Worm (Caenorhabditis elegans): ENCODE measurements around the gene sec-22.

The sec-22 gene

DNA sequence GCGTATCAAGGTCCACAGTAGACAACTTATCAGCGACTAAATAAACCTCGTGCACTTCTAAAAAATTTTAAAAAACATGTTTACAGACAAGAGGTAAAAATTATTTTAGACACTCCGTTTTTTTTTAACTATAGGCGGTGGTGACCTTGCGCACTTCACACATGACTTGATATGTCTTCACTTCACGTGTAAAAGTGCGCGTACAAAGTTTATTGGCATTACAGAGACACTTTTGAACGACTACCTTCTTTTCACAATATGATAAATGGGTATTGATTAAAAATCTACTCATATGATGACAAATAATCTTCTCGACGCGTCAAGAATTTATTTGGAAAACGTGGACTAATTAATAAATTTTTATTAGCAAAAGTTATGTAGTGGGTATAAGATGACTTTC lies 8.6 kb upstream of the sec-22 start:
- TF ChIP-seq aly-1 (tag; optimal IDR thresholded peaks at IDR 0.05) (no peak), tbx-11 (GFP tag; IDR thresholded peaks at IDR 0.05) (no peak), F13C5.2 (tag; optimal IDR thresholded peaks at IDR 0.05) (no peak)

DNA sequence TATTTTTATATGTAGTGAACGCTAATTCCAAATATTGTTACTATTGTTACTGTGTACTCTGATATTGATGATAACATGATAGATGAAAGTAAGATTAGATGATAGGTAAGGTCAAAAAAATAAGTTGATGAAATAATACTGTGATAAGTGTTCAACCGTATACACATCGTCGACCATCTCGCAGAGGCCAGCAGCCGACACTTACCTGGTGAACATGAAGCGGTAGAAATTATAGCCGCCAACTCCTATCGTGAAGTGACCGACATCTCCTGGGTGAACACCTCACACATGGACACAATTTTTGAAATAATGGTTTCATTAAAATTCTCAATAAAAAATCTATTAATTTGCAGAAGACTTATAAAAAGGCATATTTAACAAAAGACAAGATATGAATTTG lies 8.0 kb upstream of the sec-22 start:
- TF ChIP-seq hmg-4 (GFP tag; optimal IDR thresholded peaks at IDR 0.05) (no peak), F13C5.2 (tag; optimal IDR thresholded peaks at IDR 0.05) (no peak), sea-1 (GFP tag; conservative IDR thresholded peaks at IDR 0.05) (no peak), B0310.2 (tag; optimal IDR thresholded peaks at IDR 0.05) (no peak)

DNA sequence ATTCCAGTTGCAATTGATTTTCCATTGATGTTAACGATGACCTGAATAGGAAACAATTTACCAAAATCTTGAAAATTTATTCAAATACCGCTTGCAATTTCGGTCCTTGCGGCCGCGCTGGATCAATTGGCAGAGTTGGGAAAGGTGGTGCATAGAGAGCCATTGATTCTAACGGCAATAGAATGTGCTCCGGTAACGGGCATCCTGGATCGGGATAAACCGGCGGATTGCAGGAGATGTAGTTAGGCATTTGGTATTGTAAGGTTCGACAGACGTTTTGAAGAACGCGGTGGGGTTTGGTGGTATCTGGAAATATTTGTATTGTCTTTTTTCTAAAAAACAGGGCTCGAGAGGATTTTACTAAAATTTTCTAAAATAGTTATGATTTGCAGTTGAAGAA lies 4.5 kb upstream of the sec-22 start:
- TF ChIP-seq hmbx-1 (tag; optimal IDR thresholded peaks at IDR 0.05) (no peak), ama-1 (optimal IDR thresholded peaks at IDR 0.05) (no peak), hmg-4 (GFP tag; optimal IDR thresholded peaks at IDR 0.05) (no peak)

DNA sequence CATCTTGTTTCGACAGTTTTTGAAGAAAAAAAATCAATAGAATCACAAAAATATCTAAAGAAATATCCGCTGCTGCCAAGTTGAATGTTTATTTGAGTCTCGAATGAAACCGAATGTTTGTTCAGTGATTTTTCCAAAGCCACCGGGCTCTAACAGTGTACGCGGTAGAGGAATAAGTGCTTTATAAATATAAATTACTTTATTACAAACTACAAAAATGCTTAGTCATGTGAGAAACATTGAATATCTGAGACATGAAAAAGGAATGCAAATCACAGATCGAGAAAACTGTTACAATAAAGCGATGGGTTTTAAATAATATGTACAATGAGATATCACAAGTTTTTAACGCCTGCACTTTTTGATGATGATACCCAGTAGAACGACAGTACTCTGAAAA lies 3.0 kb downstream of the sec-22 start, which contains the start of gene F55A4.7:
F55A4.7 (minus strand) TSS at position 101 of the 400 bp plus-strand sequence.
- TF ChIP-seq hmbx-1 (tag; optimal IDR thresholded peaks at IDR 0.05) (no peak), tra-4 (tag; optimal IDR thresholded peaks at IDR 0.05) (no peak), hmg-4 (GFP tag; optimal IDR thresholded peaks at IDR 0.05) (no peak), sea-1 (GFP tag; conservative IDR thresholded peaks at IDR 0.05) (no peak)

DNA sequence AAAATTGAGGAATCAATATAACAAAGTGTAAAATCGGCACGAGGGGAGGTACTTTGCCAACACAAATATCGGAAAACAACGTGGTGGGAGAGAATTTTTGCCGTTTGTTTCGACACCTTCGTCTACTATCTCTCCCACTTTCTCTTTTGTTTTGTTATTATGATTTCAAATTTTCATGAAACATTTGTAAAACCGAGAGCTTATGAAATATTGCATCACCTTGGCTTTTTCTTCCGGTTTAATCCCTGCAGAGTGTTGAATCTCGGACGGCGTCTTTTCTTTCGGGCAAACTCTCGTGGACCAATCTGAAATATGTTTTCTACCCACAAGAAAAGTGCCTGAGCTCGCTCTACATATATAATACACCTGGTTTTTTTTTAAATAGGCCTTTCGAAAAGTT lies 9.0 kb downstream of the sec-22 start:
- TF ChIP-seq hnd-1 (tag; optimal IDR thresholded peaks at IDR 0.05): no peak
- TF ChIP-seq aly-1 (tag; optimal IDR thresholded peaks at IDR 0.05): no peak
- no peak for TF ChIP-seq B0310.2 (tag; optimal IDR thresholded peaks at IDR 0.05)
- TF ChIP-seq tbx-11 (GFP tag; IDR thresholded peaks at IDR 0.05): no peak
- TF ChIP-seq ceh-36 (tag; optimal IDR thresholded peaks at IDR 0.05): no peak
- no peak for TF ChIP-seq tbx-37 (GFP tag; conservative IDR thresholded peaks at IDR 0.05)
- TF ChIP-seq ceh-13 (GFP tag; optimal IDR thresholded peaks at IDR 0.05): no peak
- TF ChIP-seq tra-4 (tag; optimal IDR thresholded peaks at IDR 0.05): no peak
- TF ChIP-seq ama-1 (optimal IDR thresholded peaks at IDR 0.05): no peak
- no peak for TF ChIP-seq ets-7 (tag; optimal IDR thresholded peaks at IDR 0.05)
- TF ChIP-seq pes-1 (GFP tag; IDR thresholded peaks at IDR 0.05): no peak
- no peak for TF ChIP-seq hmg-4 (GFP tag; optimal IDR thresholded peaks at IDR 0.05)
- TF ChIP-seq F13C5.2 (tag; optimal IDR thresholded peaks at IDR 0.05): no peak

DNA sequence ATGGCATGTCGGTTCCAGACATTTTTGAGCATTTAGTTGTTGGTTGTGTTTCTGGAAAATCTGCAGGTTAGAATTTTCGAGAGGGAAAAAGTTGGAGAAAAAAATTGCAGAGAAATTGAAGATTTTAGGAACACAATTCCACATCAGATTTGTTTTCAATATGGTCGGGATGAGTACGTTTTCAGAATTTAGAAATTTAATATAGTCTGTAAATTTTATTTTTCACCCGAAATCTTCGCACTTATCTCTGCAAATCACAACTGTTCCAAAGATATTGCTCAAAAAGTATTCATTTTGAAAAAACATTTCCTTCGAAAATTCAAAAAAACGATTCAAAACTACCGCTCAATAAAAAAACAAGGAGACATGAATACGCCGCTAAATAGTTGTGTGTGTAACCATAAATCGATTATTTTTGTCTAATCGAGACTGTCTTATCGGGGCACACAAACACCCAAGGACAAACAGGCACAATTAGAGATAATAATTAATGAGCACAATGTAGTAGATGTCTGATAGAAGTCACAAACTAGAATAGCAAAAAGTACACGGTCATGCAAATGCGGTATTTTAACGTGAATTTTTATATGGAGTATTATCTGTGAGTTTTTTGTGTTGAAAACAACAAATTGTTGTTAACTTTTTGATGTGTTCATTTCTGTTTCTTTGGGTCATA lies 10.9 kb downstream of the sec-22 start, which contains the start of gene vpat-1:
vpat-1 (minus strand) TSS at position 51 of the 676 bp plus-strand sequence.
- TF ChIP-seq ceh-36 (tag; optimal IDR thresholded peaks at IDR 0.05): no peak
- TF ChIP-seq aly-1 (tag; optimal IDR thresholded peaks at IDR 0.05): no peak
- no peak for TF ChIP-seq ets-7 (tag; optimal IDR thresholded peaks at IDR 0.05)
- TF ChIP-seq tra-4 (tag; optimal IDR thresholded peaks at IDR 0.05): no peak
- no peak for TF ChIP-seq hmg-4 (GFP tag; optimal IDR thresholded peaks at IDR 0.05)
- TF ChIP-seq ama-1 (optimal IDR thresholded peaks at IDR 0.05): no peak
- TF ChIP-seq B0310.2 (tag; optimal IDR thresholded peaks at IDR 0.05): no peak
- no peak for TF ChIP-seq sea-1 (GFP tag; conservative IDR thresholded peaks at IDR 0.05)

DNA sequence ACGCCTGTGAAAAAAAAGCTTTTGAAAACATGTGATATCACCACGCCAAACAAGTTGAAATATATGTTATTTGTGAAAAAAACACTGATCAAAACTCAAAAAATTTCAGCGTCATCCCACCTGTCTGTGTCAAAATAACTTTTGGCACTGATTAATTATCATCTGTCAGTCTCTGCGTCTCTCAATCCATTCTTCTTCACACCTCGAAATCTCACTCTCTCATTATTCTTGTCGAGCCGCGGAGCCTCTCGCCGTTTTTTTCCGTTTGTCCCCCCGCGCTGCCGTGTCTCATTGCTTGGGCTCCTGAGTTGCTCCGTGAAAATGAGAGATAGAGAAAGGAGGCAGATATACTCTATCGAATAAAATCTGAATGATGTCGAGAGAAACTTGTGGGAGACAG lies 15.7 kb downstream of the sec-22 start:
- TF ChIP-seq ets-7 (tag; optimal IDR thresholded peaks at IDR 0.05): no peak
- TF ChIP-seq tra-4 (tag; optimal IDR thresholded peaks at IDR 0.05): no peak
- no peak for TF ChIP-seq hmg-4 (GFP tag; optimal IDR thresholded peaks at IDR 0.05)
- no peak for TF ChIP-seq ceh-36 (tag; optimal IDR thresholded peaks at IDR 0.05)
- no peak for TF ChIP-seq flt-1 (GFP tag; IDR thresholded peaks at IDR 0.05)

DNA sequence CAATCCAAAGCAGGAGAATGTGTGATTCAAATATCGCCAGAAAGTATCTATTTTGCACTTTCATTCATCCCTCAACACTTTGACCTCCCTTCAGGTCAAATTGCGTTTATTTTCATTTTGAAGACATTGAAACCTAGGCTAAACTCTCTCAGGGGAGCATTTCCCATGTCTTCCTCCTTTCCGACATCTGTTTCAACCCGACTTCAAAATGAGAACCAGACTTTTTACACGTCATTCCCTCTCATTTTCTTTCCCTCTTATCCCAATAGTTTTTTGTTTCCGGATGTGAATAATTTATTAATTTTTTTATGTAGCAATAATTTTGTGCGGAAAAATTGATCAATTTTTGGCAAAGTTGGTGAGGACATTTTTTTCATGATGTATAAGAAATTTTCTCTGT lies 17.6 kb downstream of the sec-22 start:
- TF ChIP-seq ama-1 (optimal IDR thresholded peaks at IDR 0.05) (no peak), ets-7 (tag; optimal IDR thresholded peaks at IDR 0.05) (no peak), flt-1 (GFP tag; IDR thresholded peaks at IDR 0.05) (no peak), F13C5.2 (tag; optimal IDR thresholded peaks at IDR 0.05) (no peak), B0310.2 (tag; optimal IDR thresholded peaks at IDR 0.05) (no peak), pes-1 (GFP tag; IDR thresholded peaks at IDR 0.05) (no peak), aly-1 (tag; optimal IDR thresholded peaks at IDR 0.05) (no peak), hmg-4 (GFP tag; optimal IDR thresholded peaks at IDR 0.05) (no peak), hnd-1 (tag; optimal IDR thresholded peaks at IDR 0.05) (no peak), hmbx-1 (tag; optimal IDR thresholded peaks at IDR 0.05) (no peak), scrt-1 (GFP tag; IDR thresholded peaks at IDR 0.05) (no peak), tbx-37 (GFP tag; conservative IDR thresholded peaks at IDR 0.05) (no peak), sea-1 (GFP tag; conservative IDR thresholded peaks at IDR 0.05) (no peak), ceh-13 (GFP tag; optimal IDR thresholded peaks at IDR 0.05) (no peak), tbx-11 (GFP tag; IDR thresholded peaks at IDR 0.05) (no peak), tra-4 (tag; optimal IDR thresholded peaks at IDR 0.05) (no peak), ceh-36 (tag; optimal IDR thresholded peaks at IDR 0.05) (no peak)

DNA sequence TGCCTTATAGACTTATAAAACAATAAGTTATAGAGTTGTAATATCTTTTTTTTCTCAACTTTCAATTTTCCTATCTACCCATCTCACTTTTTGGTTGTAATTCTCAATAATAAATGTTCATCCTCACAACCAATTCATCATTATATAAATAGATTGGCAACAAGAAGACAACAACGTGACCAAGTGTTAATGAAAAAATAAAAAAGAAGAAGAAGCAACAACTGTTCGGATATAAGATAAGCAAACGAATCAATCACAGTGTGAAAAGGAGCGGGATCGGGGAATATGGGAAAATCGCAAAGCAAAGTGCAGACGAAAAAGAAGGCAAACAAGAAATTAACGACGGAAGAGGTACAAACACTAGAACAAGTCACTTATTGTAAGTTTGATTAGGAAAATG lies 18.6 kb downstream of the sec-22 start, which contains the start of gene ncs-3:
ncs-3 (plus strand) TSS at position 153 of the 400 bp plus-strand sequence.
- TF ChIP-seq F13C5.2 (tag; optimal IDR thresholded peaks at IDR 0.05) (no peak), ceh-13 (GFP tag; optimal IDR thresholded peaks at IDR 0.05) (no peak), tra-4 (tag; optimal IDR thresholded peaks at IDR 0.05) (no peak), flt-1 (GFP tag; IDR thresholded peaks at IDR 0.05) (no peak), aly-1 (tag; optimal IDR thresholded peaks at IDR 0.05) (no peak), B0310.2 (tag; optimal IDR thresholded peaks at IDR 0.05) (no peak), ets-7 (tag; optimal IDR thresholded peaks at IDR 0.05) (no peak), scrt-1 (GFP tag; IDR thresholded peaks at IDR 0.05) (no peak), hmg-4 (GFP tag; optimal IDR thresholded peaks at IDR 0.05) (no peak), hmbx-1 (tag; optimal IDR thresholded peaks at IDR 0.05) (no peak), tbx-37 (GFP tag; conservative IDR thresholded peaks at IDR 0.05) (no peak), tbx-11 (GFP tag; IDR thresholded peaks at IDR 0.05) (no peak), ceh-36 (tag; optimal IDR thresholded peaks at IDR 0.05) (no peak), sea-1 (GFP tag; conservative IDR thresholded peaks at IDR 0.05) (no peak), pes-1 (GFP tag; IDR thresholded peaks at IDR 0.05) (no peak), hnd-1 (tag; optimal IDR thresholded peaks at IDR 0.05) (no peak), ama-1 (optimal IDR thresholded peaks at IDR 0.05) (no peak)
